Worm (Caenorhabditis elegans): ENCODE data around the gene pat-3.

DNA sequence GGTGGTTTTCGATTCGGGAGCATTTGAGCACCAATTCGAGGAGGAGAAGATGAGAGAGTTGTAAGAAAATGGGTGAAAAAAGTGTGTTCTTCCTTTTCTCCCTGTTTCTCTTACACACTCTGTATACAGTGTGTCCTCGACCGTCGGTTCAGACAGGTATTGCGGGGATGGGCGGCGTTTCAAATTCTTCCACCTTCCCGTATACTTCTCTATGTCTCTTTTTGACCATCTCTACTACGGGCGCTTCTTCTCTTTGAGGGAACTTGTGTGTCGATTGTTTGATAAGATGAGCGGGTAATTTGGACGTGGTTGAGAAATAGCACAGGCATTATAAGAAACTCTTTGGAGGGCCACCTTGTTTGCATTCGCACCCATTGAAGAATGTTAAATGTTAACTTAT lies 26.4 kb downstream of the pat-3 start:
- TF ChIP-seq aly-2 (tag; optimal IDR thresholded peaks at IDR 0.05) (no peak), ceh-82 (tag; optimal IDR thresholded peaks at IDR 0.05) (no peak), snpc-4 (tag; optimal IDR thresholded peaks at IDR 0.05) (no peak), nhr-237 (tag; optimal IDR thresholded peaks at IDR 0.05) (no peak), unc-62 (GFP tag; optimal IDR thresholded peaks at IDR 0.05) (no peak)
